Fruit fly (Drosophila melanogaster) whole organism, embryonic: ENCODE measurements around the gene Iyd.
A peak's percentile ranks its signal among the peaks of the same experiment; 100 is the strongest.

ENCODE experiments used
- Abd-B ChIP-seq: fragments of 200-800 bp; sonication (Bioruptor generic); optimal IDR thresholded peaks from 2 replicates; lab custom pipeline; 2018; ENCODE audit warnings: missing biosample characterization, mild to moderate bottlenecking, missing genetic modification characterization, moderate library complexity
- Blimp-1 ChIP-seq: fragments of 200-800 bp; sonication (Bioruptor generic); optimal IDR thresholded peaks from 3 replicates; lab custom pipeline; 2018; ENCODE audit warnings: missing biosample characterization, missing genetic modification characterization, mild to moderate bottlenecking, moderate library complexity, missing genetic modification reagents
- Bteb2 ChIP-seq: fragments of 200-800 bp; sonication (Bioruptor generic); optimal IDR thresholded peaks from 2 replicates; lab custom pipeline; 2016; ENCODE audit warnings: missing biosample characterization, missing genetic modification characterization
- CG10274 ChIP-seq: fragments of 200-800 bp; sonication (Bioruptor generic); optimal IDR thresholded peaks from 3 replicates; lab custom pipeline; 2017; ENCODE audit warnings: missing biosample characterization, mild to moderate bottlenecking, missing genetic modification characterization
- CG11456 ChIP-seq: fragments of 200-800 bp; sonication (Bioruptor generic); IDR thresholded peaks from 3 replicates; pipeline ENCODE4 v1.3.6; 2022; ENCODE audit warnings: missing biosample characterization, missing genetic modification characterization
- CG12769 ChIP-seq: fragments of 200-800 bp; sonication (Bioruptor generic); optimal IDR thresholded peaks from 2 replicates; lab custom pipeline; 2019; ENCODE audit warnings: missing biosample characterization, mild to moderate bottlenecking, missing genetic modification characterization, moderate library complexity
- CG13894 ChIP-seq: fragments of 200-800 bp; sonication (Bioruptor generic); optimal IDR thresholded peaks from 3 replicates; lab custom pipeline; 2018; ENCODE audit warnings: missing biosample characterization, mild to moderate bottlenecking, missing genetic modification characterization, moderate library complexity
- CG1602 ChIP-seq: fragments of 200-800 bp; sonication (Bioruptor generic); optimal IDR thresholded peaks from 3 replicates; lab custom pipeline; 2016; ENCODE audit warnings: missing biosample characterization, missing genetic modification characterization
- CG17385 ChIP-seq: fragments of 200-800 bp; sonication (Bioruptor generic); optimal IDR thresholded peaks from 3 replicates; lab custom pipeline; 2018; ENCODE audit warnings: missing biosample characterization, mild to moderate bottlenecking, missing genetic modification characterization
- CG17612 ChIP-seq: fragments of 200-800 bp; sonication (Bioruptor generic); IDR thresholded peaks from 2 replicates; pipeline ENCODE4 v1.3.6; 2022; ENCODE audit warnings: missing biosample characterization, missing genetic modification characterization
- CG17829 ChIP-seq: fragments of 200-800 bp; optimal IDR thresholded peaks from 2 replicates; lab custom pipeline; 2019; ENCODE audit warnings: missing biosample characterization, mild to moderate bottlenecking, missing genetic modification characterization, moderate library complexity
- CG18262 ChIP-seq: fragments of 200-800 bp; optimal IDR thresholded peaks from 3 replicates; lab custom pipeline; 2019; ENCODE audit warnings: missing biosample characterization, mild to moderate bottlenecking, missing genetic modification characterization, moderate library complexity
- CG2199 ChIP-seq: fragments of 200-800 bp; sonication (Bioruptor generic); IDR thresholded peaks from 3 replicates; pipeline ENCODE4 v1.3.6; 2022; ENCODE audit warnings: missing biosample characterization, missing genetic modification characterization
- CG2678 ChIP-seq: fragments of 200-800 bp; sonication (Bioruptor generic); optimal IDR thresholded peaks from 3 replicates; lab custom pipeline; 2019; ENCODE audit warnings: missing biosample characterization, mild to moderate bottlenecking, missing genetic modification characterization, moderate library complexity
- CG30431 ChIP-seq: fragments of 200-800 bp; sonication (Bioruptor generic); optimal IDR thresholded peaks from 2 replicates; lab custom pipeline; 2017; ENCODE audit warnings: missing biosample characterization, missing genetic modification characterization
- CG31365 ChIP-seq: fragments of 200-800 bp; sonication (Bioruptor generic); optimal IDR thresholded peaks from 2 replicates; lab custom pipeline; 2018; ENCODE audit warnings: missing biosample characterization, mild to moderate bottlenecking, missing genetic modification characterization
- CG31441 ChIP-seq: fragments of 200-800 bp; sonication (Bioruptor generic); IDR thresholded peaks from 2 replicates; pipeline ENCODE4 v1.3.6; 2022; ENCODE audit warnings: missing biosample characterization, missing genetic modification characterization
- CG34422 ChIP-seq: fragments of 200-800 bp; sonication (Bioruptor generic); IDR thresholded peaks from 3 replicates; pipeline ENCODE4 v1.3.6; 2022; ENCODE audit warnings: missing biosample characterization, missing genetic modification characterization
- CG3726 ChIP-seq: fragments of 200-800 bp; sonication (Bioruptor generic); IDR thresholded peaks from 3 replicates; pipeline ENCODE4, ENCODE4 v1.3.6; 2022; ENCODE audit warnings: missing biosample characterization, missing genetic modification characterization
- CG4328 ChIP-seq: fragments of 200-800 bp; sonication (Bioruptor generic); optimal IDR thresholded peaks from 3 replicates; lab custom pipeline; 2017; ENCODE audit warnings: missing biosample characterization, missing genetic modification reagents, missing genetic modification characterization
- CG4707 ChIP-seq: fragments of 200-800 bp; sonication (Bioruptor generic); optimal IDR thresholded peaks from 2 replicates; lab custom pipeline; 2018; ENCODE audit warnings: missing biosample characterization, mild to moderate bottlenecking, missing genetic modification characterization, moderate library complexity
- CG4820 ChIP-seq: fragments of 200-800 bp; sonication (Bioruptor generic); optimal IDR thresholded peaks from 3 replicates; lab custom pipeline; 2016; ENCODE audit warnings: missing biosample characterization, missing genetic modification characterization
- CG7987 ChIP-seq: fragments of 200-800 bp; sonication (Bioruptor generic); optimal IDR thresholded peaks from 2 replicates; lab custom pipeline; 2018; ENCODE audit warnings: missing biosample characterization, mild to moderate bottlenecking, missing genetic modification characterization, moderate library complexity
- CG8281 ChIP-seq: fragments of 200-800 bp; sonication (Bioruptor generic); optimal IDR thresholded peaks from 2 replicates; lab custom pipeline; 2018; ENCODE audit warnings: missing biosample characterization, mild to moderate bottlenecking, missing genetic modification characterization, moderate library complexity
- CG9215 ChIP-seq: fragments of 200-800 bp; sonication (Bioruptor generic); IDR thresholded peaks from 2 replicates; pipeline ENCODE4 v1.3.6; 2022; ENCODE audit warnings: missing biosample characterization, missing genetic modification characterization
- CG9797 ChIP-seq: fragments of 200-800 bp; sonication (Bioruptor generic); optimal IDR thresholded peaks from 3 replicates; lab custom pipeline; 2018; ENCODE audit warnings: missing biosample characterization, mild to moderate bottlenecking, missing genetic modification characterization
- E2f2 ChIP-seq: fragments of 200-800 bp; sonication (Bioruptor generic); IDR thresholded peaks from 2 replicates; pipeline ENCODE4 v1.3.6; 2022; ENCODE audit warnings: missing biosample characterization, missing genetic modification characterization
- H2.0 ChIP-seq: fragments of 200-800 bp; sonication (Bioruptor generic); IDR thresholded peaks from 2 replicates; pipeline ENCODE4 v1.3.6; 2022; ENCODE audit warnings: missing biosample characterization, missing genetic modification characterization
- HLH54F ChIP-seq: fragments of 200-800 bp; sonication (Bioruptor generic); optimal IDR thresholded peaks from 3 replicates; lab custom pipeline; 2016; ENCODE audit warnings: missing biosample characterization, missing genetic modification characterization
- HmgZ ChIP-seq: fragments of 200-800 bp; sonication (Bioruptor generic); optimal IDR thresholded peaks from 2 replicates; lab custom pipeline; 2018; ENCODE audit warnings: missing biosample characterization, mild to moderate bottlenecking, missing genetic modification characterization
- Hmr ChIP-seq: fragments of 200-800 bp; sonication (Bioruptor generic); optimal IDR thresholded peaks from 3 replicates; lab custom pipeline; 2017; ENCODE audit warnings: mild to moderate bottlenecking, missing biosample characterization, missing genetic modification reagents, missing genetic modification characterization
- Hr39 ChIP-seq: fragments of >200 bp; optimal IDR thresholded peaks from 2 replicates; lab custom pipeline; 2017
- MTF-1 ChIP-seq: fragments of 200-800 bp; sonication (Bioruptor generic); optimal IDR thresholded peaks from 2 replicates; lab custom pipeline; 2018; ENCODE audit warnings: missing biosample characterization, mild to moderate bottlenecking, missing genetic modification characterization, borderline replicate concordance
- NC2α ChIP-seq: fragments of 200-800 bp; sonication (Bioruptor generic); optimal IDR thresholded peaks from 2 replicates; lab custom pipeline; 2016; ENCODE audit warnings: missing biosample characterization, missing genetic modification characterization
- NFAT ChIP-seq: fragments of 200-800 bp; sonication (Bioruptor generic); IDR thresholded peaks from 2 replicates; pipeline ENCODE4 v1.3.6; 2022; ENCODE audit warnings: missing biosample characterization, missing genetic modification characterization
- Oli ChIP-seq: fragments of 200-800 bp; sonication (Bioruptor generic); optimal IDR thresholded peaks from 2 replicates; lab custom pipeline; 2018; ENCODE audit warnings: missing biosample characterization, mild to moderate bottlenecking, missing genetic modification characterization, moderate library complexity
- ash1 ChIP-seq: fragments of 200-800 bp; sonication (Bioruptor generic); optimal IDR thresholded peaks from 2 replicates; lab custom pipeline; 2018; ENCODE audit warnings: missing biosample characterization, mild to moderate bottlenecking, missing genetic modification characterization
- bab2 ChIP-seq: fragments of 200-800 bp; sonication (Bioruptor generic); optimal IDR thresholded peaks from 2 replicates; lab custom pipeline; 2016; ENCODE audit warnings: missing biosample characterization, missing genetic modification characterization
- cad ChIP-seq: fragments of >200 bp; optimal IDR thresholded peaks from 2 replicates; lab custom pipeline; 2017; ENCODE audit warnings: missing biosample characterization, missing genetic modification characterization
- disco-r ChIP-seq: fragments of 200-800 bp; sonication (Bioruptor generic); optimal IDR thresholded peaks from 2 replicates; lab custom pipeline; 2016; ENCODE audit warnings: missing biosample characterization, missing genetic modification characterization
- fd102C ChIP-seq: fragments of 200-800 bp; sonication (Bioruptor generic); optimal IDR thresholded peaks from 2 replicates; lab custom pipeline; 2018; ENCODE audit warnings: missing biosample characterization, mild to moderate bottlenecking, missing genetic modification characterization, moderate library complexity
- fru ChIP-seq: fragments of >200 bp; optimal IDR thresholded peaks from 2 replicates; lab custom pipeline; 2017
- ftz-f1 ChIP-seq: fragments of 200-800 bp; sonication (Bioruptor generic); optimal IDR thresholded peaks from 2 replicates; lab custom pipeline; 2016; ENCODE audit warnings: missing biosample characterization, missing genetic modification characterization
- h ChIP-seq: fragments of >200 bp; optimal IDR thresholded peaks from 2 replicates; lab custom pipeline; 2017
- nerfin-1 ChIP-seq: fragments of 200-800 bp; sonication (Bioruptor generic); optimal IDR thresholded peaks from 3 replicates; lab custom pipeline; 2019; ENCODE audit warnings: missing biosample characterization, mild to moderate bottlenecking, missing genetic modification characterization, moderate library complexity
- pb ChIP-seq: fragments of 200-800 bp; sonication (Bioruptor generic); optimal IDR thresholded peaks from 3 replicates; lab custom pipeline; 2016; ENCODE audit warnings: missing biosample characterization, missing genetic modification characterization
- prd ChIP-seq, 3 experiments: fragments of >200 bp in 2 of 3; fragments of 200-800 bp in 1 of 3; sonication (Bioruptor generic) in 1 of 3; optimal IDR thresholded peaks in 2 of 3; IDR thresholded peaks in 1 of 3; 2 replicates in 2 of 3; 3 replicates in 1 of 3; pipeline versions ENCODE4 v1.3.6 to Lab custom; 2017 to 2022; ENCODE audit warnings: missing biosample characterization in 1 of 3, missing genetic modification characterization in 1 of 3
- ranshi ChIP-seq: fragments of 200-800 bp; sonication (Bioruptor generic); IDR thresholded peaks from 2 replicates; pipeline ENCODE4 v1.3.6; 2022; ENCODE audit warnings: missing biosample characterization, missing genetic modification characterization
- stwl ChIP-seq: fragments of 200-800 bp; sonication (Bioruptor generic); optimal IDR thresholded peaks from 3 replicates; lab custom pipeline; 2018; ENCODE audit warnings: missing biosample characterization, mild to moderate bottlenecking, missing genetic modification characterization, moderate library complexity
- tgo ChIP-seq: fragments of 200-800 bp; sonication (Bioruptor generic); IDR thresholded peaks from 3 replicates; pipeline ENCODE4 v1.3.6; 2022; ENCODE audit warnings: missing biosample characterization, missing genetic modification characterization
- trh ChIP-seq: fragments of 200-800 bp; sonication (Bioruptor generic); optimal IDR thresholded peaks from 2 replicates; lab custom pipeline; 2016; ENCODE audit warnings: missing biosample characterization, missing genetic modification characterization
- vfl ChIP-seq: fragments of 200-800 bp; sonication (Bioruptor generic); optimal IDR thresholded peaks from 2 replicates; lab custom pipeline; 2016; ENCODE audit warnings: missing biosample characterization, missing genetic modification characterization
- z ChIP-seq: fragments of 200-800 bp; sonication (Bioruptor generic); IDR thresholded peaks from 3 replicates; pipeline ENCODE4 v1.3.6; 2022; ENCODE audit warnings: missing biosample characterization, missing genetic modification characterization

The Iyd gene

dm6 chr3L:11046559-11046958 lies 49.5 kb downstream of the Iyd start (continued):
- TF ChIP-seq ranshi, result no peak
- no peak for TF ChIP-seq pb (GFP tag; lab: Kevin White, UChicago)
- TF ChIP-seq Blimp-1 (GFP tag; lab: Kevin White, UChicago), result no peak
- no peak for TF ChIP-seq CG11456 (GFP tag; lab: Robert Waterston, UW)
- no peak for TF ChIP-seq NC2α (GFP tag; lab: Kevin White, UChicago)
- TF ChIP-seq HLH54F (GFP tag; lab: Kevin White, UChicago), result no peak
- no peak for TF ChIP-seq bab2 (GFP tag; lab: Kevin White, UChicago)
- TF ChIP-seq CG4328, result no peak
- no peak for TF ChIP-seq tgo (GFP tag; lab: Robert Waterston, UW)
- no peak for TF ChIP-seq stwl (tag; lab: Kevin White, UChicago)
- TF ChIP-seq CG10274 (GFP tag; lab: Kevin White, UChicago), result no peak
- no peak for TF ChIP-seq CG31365
- no peak for TF ChIP-seq Abd-B (GFP tag; lab: Kevin White, UChicago)
- no peak for TF ChIP-seq Hmr (GFP tag; lab: Kevin White, UChicago)
- TF ChIP-seq disco-r (GFP tag; lab: Kevin White, UChicago), result no peak
- peak; percentile 29 for TF ChIP-seq cad
- TF ChIP-seq CG17612, result no peak
- TF ChIP-seq CG17385 (GFP tag; lab: Kevin White, UChicago), result peak; percentile 0
- TF ChIP-seq z (GFP tag; lab: Robert Waterston, UW), result peak; percentile 87
- TF ChIP-seq HmgZ, result no peak
- TF ChIP-seq NFAT (GFP tag; lab: Robert Waterston, UW), result no peak
- no peak for TF ChIP-seq CG2678 (tag; lab: Kevin White, UChicago)
- no peak for TF ChIP-seq fru (lab: Kevin White, UChicago)
- no peak for TF ChIP-seq CG8281 (tag; lab: Kevin White, UChicago)
- no peak for TF ChIP-seq CG18262 (tag; lab: Kevin White, UChicago)
- no peak for TF ChIP-seq CG12769 (tag; lab: Kevin White, UChicago)
- TF ChIP-seq CG4820 (GFP tag; lab: Kevin White, UChicago), result no peak
- no peak for TF ChIP-seq h (lab: Kevin White, UChicago)
- no peak for TF ChIP-seq CG4707 (GFP tag; lab: Kevin White, UChicago)
- TF ChIP-seq CG7987 (GFP tag; lab: Kevin White, UChicago), result no peak
- no peak for TF ChIP-seq CG9797 (GFP tag; lab: Kevin White, UChicago)
- TF ChIP-seq fd102C (GFP tag; lab: Kevin White, UChicago), result no peak
- peak; percentile 81 for TF ChIP-seq CG13894
- TF ChIP-seq MTF-1 (GFP tag; lab: Kevin White, UChicago), result no peak
- TF ChIP-seq ftz-f1 (GFP tag; lab: Kevin White, UChicago), result no peak
- no peak for TF ChIP-seq CG3726 (GFP tag; lab: Robert Waterston, UW)
- no peak for TF ChIP-seq CG1602 (GFP tag; lab: Kevin White, UChicago)
- TF ChIP-seq trh (GFP tag; lab: Kevin White, UChicago), result no peak
- TF ChIP-seq CG9215, result no peak
- no peak for TF ChIP-seq CG30431
- TF ChIP-seq nerfin-1 (tag; lab: Kevin White, UChicago), result peak; percentile 26
- no peak for TF ChIP-seq Oli
- TF ChIP-seq CG31441 (GFP tag; lab: Robert Waterston, UW), result no peak
- TF ChIP-seq Bteb2, result no peak
- TF ChIP-seq E2f2 (GFP tag; lab: Robert Waterston, UW), result no peak
- no peak for TF ChIP-seq ash1 (GFP tag; lab: Kevin White, UChicago)
- TF ChIP-seq CG17829, result no peak
- TF ChIP-seq H2.0 (GFP tag; lab: Robert Waterston, UW), result no peak
- TF ChIP-seq prd (optimal IDR thresholded peaks at IDR 0.05; lab: Kevin White, UChicago), result no peak
- no peak for TF ChIP-seq prd (GFP tag; IDR thresholded peaks at IDR 0.05; lab: Robert Waterston, UW)
- no peak for TF ChIP-seq Hr39 (lab: Kevin White, UChicago)
- no peak for TF ChIP-seq CG34422
- no peak for TF ChIP-seq vfl (GFP tag; lab: Kevin White, UChicago)
- TF ChIP-seq CG2199, result 0 out of 3 replicates have a peak, but pooled peaks have one; percentile 16
